Fruit fly (Drosophila melanogaster) whole organism, pupa: ENCODE results near the gene SNCF.

Experiments used
- CG10348 ChIP-seq: fragments of 200-800 bp; sonication (Bioruptor generic); IDR thresholded peaks from 2 replicates; pipeline ENCODE4 v1.3.6; 2022; ENCODE audit warnings: missing biosample characterization, missing genetic modification characterization
- CG12605 ChIP-seq: fragments of 200-800 bp; sonication (Bioruptor generic); IDR thresholded peaks from 2 replicates; pipeline ENCODE4 v1.3.6; 2022; ENCODE audit warnings: missing biosample characterization, missing genetic modification characterization
- CG15710 ChIP-seq: fragments of 200-800 bp; sonication (Bioruptor generic); optimal IDR thresholded peaks from 2 replicates; lab custom pipeline; 2018; ENCODE audit warnings: missing biosample characterization, mild to moderate bottlenecking, missing genetic modification characterization, moderate library complexity
- CG17806 ChIP-seq: fragments of 200-800 bp; sonication (Bioruptor generic); optimal IDR thresholded peaks from 2 replicates; lab custom pipeline; 2018; ENCODE audit warnings: missing biosample characterization, mild to moderate bottlenecking, missing genetic modification characterization, moderate library complexity
- CG32121 ChIP-seq: fragments of 200-800 bp; sonication (Bioruptor generic); IDR thresholded peaks from 2 replicates; pipeline ENCODE4 v1.3.6; 2022; ENCODE audit warnings: missing biosample characterization, missing genetic modification characterization
- CG34367 ChIP-seq: fragments of 200-800 bp; sonication (Bioruptor generic); optimal IDR thresholded peaks from 2 replicates; lab custom pipeline; 2018; ENCODE audit warnings: missing biosample characterization, mild to moderate bottlenecking, missing genetic modification characterization
- CG4496 ChIP-seq: fragments of 200-800 bp; sonication (Bioruptor generic); IDR thresholded peaks from 3 replicates; pipeline ENCODE4 v1.3.6; 2022; ENCODE audit warnings: missing biosample characterization, missing genetic modification characterization
- CG8159 ChIP-seq: fragments of 200-800 bp; sonication (Bioruptor generic); optimal IDR thresholded peaks from 3 replicates; lab custom pipeline; 2018; ENCODE audit warnings: missing biosample characterization, mild to moderate bottlenecking, missing genetic modification characterization, moderate library complexity
- CG8301 ChIP-seq: fragments of 200-800 bp; sonication (Bioruptor generic); optimal IDR thresholded peaks from 2 replicates; lab custom pipeline; 2018; ENCODE audit warnings: missing biosample characterization, mild to moderate bottlenecking, missing genetic modification characterization
- EcR ChIP-seq: fragments of 200-800 bp; sonication (Bioruptor generic); optimal IDR thresholded peaks from 3 replicates; lab custom pipeline; 2019; ENCODE audit warnings: missing biosample characterization, missing genetic modification characterization, mild to moderate bottlenecking, moderate library complexity, missing genetic modification reagents
- Snoo ChIP-seq: fragments of 200-800 bp; sonication (Bioruptor generic); optimal IDR thresholded peaks from 3 replicates; lab custom pipeline; 2017; ENCODE audit warnings: missing biosample characterization, mild to moderate bottlenecking, missing genetic modification characterization, inconsistent platforms
- rn ChIP-seq: fragments of 200-800 bp; sonication (Bioruptor generic); IDR thresholded peaks from 2 replicates; pipeline ENCODE4 v1.3.6; 2022; ENCODE audit warnings: missing biosample characterization, missing genetic modification characterization

dm6 chr3L:13348733-13349132, 29.6 kb upstream of the SNCF start, which contains the start of gene CG17687:
- no peak for TF ChIP-seq CG12605 (GFP tag; lab: Robert Waterston, UW)
- no peak for TF ChIP-seq CG8301 (tag; lab: Kevin White, UChicago)
- TF ChIP-seq CG34367, result no peak
- TF ChIP-seq CG17806 (tag; lab: Kevin White, UChicago), result no peak
- TF ChIP-seq CG15710, result no peak
- no peak for TF ChIP-seq EcR (GFP tag; lab: Kevin White, UChicago)
- TF ChIP-seq CG8159 (tag; lab: Kevin White, UChicago), result no peak
- TF ChIP-seq rn, result no peak
- no peak for TF ChIP-seq CG32121 (GFP tag; lab: Robert Waterston, UW)
- no peak for TF ChIP-seq CG4496
- no peak for TF ChIP-seq CG10348 (GFP tag; lab: Robert Waterston, UW)
- TF ChIP-seq Snoo (tag; lab: Kevin White, UChicago), result no peak
